Worm (Caenorhabditis elegans): ENCODE measurements around the gene ulp-3.

- TF ChIP-seq repo-1 (tag; optimal IDR thresholded peaks at IDR 0.05) (no peak), unc-62 (GFP tag; optimal IDR thresholded peaks at IDR 0.05) (no peak), ets-4 (GFP tag; optimal IDR thresholded peaks at IDR 0.05) (no peak), ama-1 (optimal IDR thresholded peaks at IDR 0.05) (no peak), ama-1 (GFP tag; optimal IDR thresholded peaks at IDR 0.05) (no peak), hlh-26 (GFP tag; conservative IDR thresholded peaks at IDR 0.05) (no peak), ztf-22 (GFP tag; optimal IDR thresholded peaks at IDR 0.05) (no peak), snpc-4 (GFP tag; optimal IDR thresholded peaks at IDR 0.05) (no peak), snpc-4 (tag; optimal IDR thresholded peaks at IDR 0.05) (no peak), somi-1 (GFP tag; optimal IDR thresholded peaks at IDR 0.05) (no peak), K12H6.12 (tag; optimal IDR thresholded peaks at IDR 0.05) (no peak), F49E8.2 (tag; optimal IDR thresholded peaks at IDR 0.05; ENCODE audit: insufficient read depth) (no peak), T26A5.8 (tag; optimal IDR thresholded peaks at IDR 0.05) (no peak), rpc-1 (optimal IDR thresholded peaks at IDR 0.05) (no peak), rpc-1 (tag; optimal IDR thresholded peaks at IDR 0.05) (no peak)
Measured at ce11 chrIV:1979782-1980181, 16.3 kb downstream of the ulp-3 start, which contains the start of gene Y76B12C.8.
